Worm (Caenorhabditis elegans) whole organism, L3 larva: ENCODE data around the gene F42A10.6.
A peak's percentile ranks its signal among the peaks of the same experiment; 100 is the strongest.

Experiments used
- R02D3.7 ChIP-seq: fragments of 150-350 bp; optimal IDR thresholded peaks from 2 replicates; lab custom pipeline; 2014; ENCODE audit warnings: missing biosample characterization, missing genetic modification characterization
- aly-2 ChIP-seq: fragments of 150-350 bp; optimal IDR thresholded peaks from 2 replicates; lab custom pipeline; 2014; ENCODE audit warnings: missing biosample characterization, missing genetic modification characterization
- ama-1 ChIP-seq: fragments of 150-350 bp; optimal IDR thresholded peaks from 2 replicates; lab custom pipeline; 2018
- ceh-16 ChIP-seq: sonication (generic microtip); optimal IDR thresholded peaks from 2 replicates; lab custom pipeline; 2017; ENCODE audit warnings: missing biosample characterization, missing genetic modification characterization
- ceh-82 ChIP-seq: fragments of 150-350 bp; optimal IDR thresholded peaks from 2 replicates; lab custom pipeline; 2014; ENCODE audit warnings: missing biosample characterization, missing genetic modification characterization
- daf-12 ChIP-seq: fragments of 150-350 bp; optimal IDR thresholded peaks from 2 replicates; lab custom pipeline; 2014; ENCODE audit warnings: missing biosample characterization, missing genetic modification reagents, missing genetic modification characterization
- egl-27 ChIP-seq: sonication (generic microtip); optimal IDR thresholded peaks from 4 replicates; lab custom pipeline; 2017; ENCODE audit warnings: missing biosample characterization, missing genetic modification reagents, missing genetic modification characterization
- egl-5 ChIP-seq: fragments of 150-350 bp; optimal IDR thresholded peaks from 2 replicates; lab custom pipeline; 2017; ENCODE audit warnings: missing biosample characterization, missing genetic modification reagents, missing genetic modification characterization, inconsistent platforms
- elt-1 ChIP-seq: fragments of 150-350 bp; optimal IDR thresholded peaks from 2 replicates; lab custom pipeline; 2014; ENCODE audit warnings: missing biosample characterization, missing genetic modification characterization
- elt-2 ChIP-seq: sonication (generic microtip); optimal IDR thresholded peaks from 2 replicates; lab custom pipeline; 2016; ENCODE audit warnings: missing genetic modification reagents, mild to moderate bottlenecking, missing genetic modification characterization, missing compliant biosample characterization
- elt-3 ChIP-seq, 3 experiments: fragments of 150-350 bp in 1 of 3; sonication (generic microtip) in 2 of 3; optimal IDR thresholded peaks; 2 replicates in 2 of 3; 4 replicates in 1 of 3; lab custom pipeline; 2014 to 2017; ENCODE audit warnings: missing biosample characterization in 3 of 3, missing genetic modification characterization in 3 of 3
- fkh-2 ChIP-seq: fragments of 150-350 bp; optimal IDR thresholded peaks from 2 replicates; lab custom pipeline; 2014; ENCODE audit warnings: missing biosample characterization, missing genetic modification reagents, missing genetic modification characterization
- fos-1 ChIP-seq: fragments of 150-350 bp; optimal IDR thresholded peaks from 2 replicates; lab custom pipeline; 2014; ENCODE audit warnings: missing biosample characterization, missing genetic modification characterization
- jun-1 ChIP-seq: fragments of 150-350 bp; optimal IDR thresholded peaks from 2 replicates; lab custom pipeline; 2014; ENCODE audit warnings: missing biosample characterization, missing genetic modification reagents, missing genetic modification characterization
- lin-15B ChIP-seq: fragments of 150-350 bp; optimal IDR thresholded peaks from 2 replicates; lab custom pipeline; 2014; ENCODE audit warnings: missing biosample characterization, missing genetic modification characterization
- lsy-12 ChIP-seq: sonication (generic microtip); optimal IDR thresholded peaks from 2 replicates; lab custom pipeline; 2016; ENCODE audit warnings: mild to moderate bottlenecking, missing genetic modification characterization, missing compliant biosample characterization
- mml-1 ChIP-seq: fragments of 150-350 bp; sonication (generic microtip); optimal IDR thresholded peaks from 3 replicates; lab custom pipeline; 2014; ENCODE audit warnings: missing biosample characterization, missing genetic modification characterization
- nhr-11 ChIP-seq: fragments of 150-350 bp; optimal IDR thresholded peaks from 2 replicates; lab custom pipeline; 2014; ENCODE audit warnings: missing biosample characterization, missing genetic modification characterization
- nhr-237 ChIP-seq: fragments of 150-350 bp; optimal IDR thresholded peaks from 2 replicates; lab custom pipeline; 2014; ENCODE audit warnings: missing biosample characterization, missing genetic modification characterization
- nhr-25 ChIP-seq: sonication (generic microtip); optimal IDR thresholded peaks from 2 replicates; lab custom pipeline; 2017; ENCODE audit warnings: missing biosample characterization, missing genetic modification characterization
- nhr-28 ChIP-seq: fragments of 150-350 bp; optimal IDR thresholded peaks from 2 replicates; lab custom pipeline; 2014; ENCODE audit warnings: missing biosample characterization, missing genetic modification characterization
- nhr-43 ChIP-seq: sonication (generic microtip); optimal IDR thresholded peaks from 2 replicates; lab custom pipeline; 2016; ENCODE audit warnings: mild to moderate bottlenecking, missing genetic modification characterization, missing compliant biosample characterization; ENCODE audit not compliant: poor library complexity, severe bottlenecking
- nhr-67 ChIP-seq: fragments of 150-350 bp; optimal IDR thresholded peaks from 2 replicates; lab custom pipeline; 2014; ENCODE audit warnings: missing biosample characterization, missing genetic modification characterization
- nhr-76 ChIP-seq: fragments of 150-350 bp; sonication (generic microtip); optimal IDR thresholded peaks from 5 replicates; lab custom pipeline; 2014; ENCODE audit warnings: missing biosample characterization, missing genetic modification characterization
- nhr-77 ChIP-seq: fragments of 150-350 bp; optimal IDR thresholded peaks from 2 replicates; lab custom pipeline; 2014; ENCODE audit warnings: missing biosample characterization, missing genetic modification characterization
- pha-4 ChIP-seq: fragments of 150-350 bp; optimal IDR thresholded peaks from 2 replicates; lab custom pipeline; 2014; ENCODE audit warnings: missing biosample characterization, missing genetic modification reagents, missing genetic modification characterization
- pqm-1 ChIP-seq: fragments of 150-350 bp; optimal IDR thresholded peaks from 2 replicates; lab custom pipeline; 2017; ENCODE audit warnings: missing biosample characterization, missing genetic modification characterization, inconsistent platforms
- sea-2 ChIP-seq: fragments of 150-350 bp; sonication (generic microtip); optimal IDR thresholded peaks from 4 replicates; lab custom pipeline; 2014; ENCODE audit warnings: missing biosample characterization, missing genetic modification reagents, missing genetic modification characterization
- skn-1 ChIP-seq: fragments of 150-350 bp; optimal IDR thresholded peaks from 2 replicates; lab custom pipeline; 2014; ENCODE audit warnings: missing biosample characterization, missing genetic modification characterization
- snpc-4 ChIP-seq: fragments of 150-350 bp; optimal IDR thresholded peaks from 2 replicates; lab custom pipeline; 2014; ENCODE audit warnings: missing biosample characterization, missing genetic modification characterization
- tbx-2 ChIP-seq: sonication (generic microtip); optimal IDR thresholded peaks from 2 replicates; lab custom pipeline; 2016; ENCODE audit warnings: mild to moderate bottlenecking, missing genetic modification characterization, missing compliant biosample characterization
- unc-39 ChIP-seq: sonication (generic microtip); optimal IDR thresholded peaks from 4 replicates; lab custom pipeline; 2017; ENCODE audit warnings: missing biosample characterization, missing genetic modification characterization
- unc-62 ChIP-seq: fragments of 150-350 bp; sonication (generic microtip); optimal IDR thresholded peaks from 4 replicates; lab custom pipeline; 2014; ENCODE audit warnings: missing biosample characterization, missing genetic modification reagents, missing genetic modification characterization
- ztf-4 ChIP-seq: fragments of 150-350 bp; optimal IDR thresholded peaks from 2 replicates; lab custom pipeline; 2014; ENCODE audit warnings: missing biosample characterization, missing genetic modification characterization

Gene F42A10.6

ce11 chrIII:6210215-6210822, 33.7 kb upstream of the F42A10.6 start:
- TF ChIP-seq mml-1 (tag; lab: Kevin White, UChicago) (no peak), sea-2 (GFP tag; lab: Kevin White, UChicago) (no peak), R02D3.7 (tag; lab: Kevin White, UChicago) (no peak), nhr-28 (tag; lab: Kevin White, UChicago) (no peak), egl-5 (tag; lab: Kevin White, UChicago) (no peak), nhr-43 (tag; lab: Kevin White, UChicago) (no peak), daf-12 (tag; lab: Kevin White, UChicago) (no peak), elt-3 (tag; optimal IDR thresholded peaks at IDR 0.05; lab: Kevin White, UChicago) (no peak), ceh-82 (no peak), nhr-77 (tag; lab: Kevin White, UChicago) (no peak), nhr-76 (tag; lab: Kevin White, UChicago) (no peak), nhr-11 (tag; lab: Kevin White, UChicago) (no peak), tbx-2 (tag; lab: Kevin White, UChicago) (no peak), snpc-4 (tag; lab: Kevin White, UChicago) (no peak), unc-39 (tag; lab: Kevin White, UChicago) (no peak), nhr-237 (no peak), pqm-1 (tag; lab: Kevin White, UChicago) (no peak)

- no peak for TF ChIP-seq ama-1 (lab: Kevin White, UChicago)
- TF ChIP-seq ztf-4 = no peak
- no peak for TF ChIP-seq nhr-25 (tag; lab: Kevin White, UChicago)
- TF ChIP-seq elt-1 (tag; lab: Kevin White, UChicago) = no peak
- no peak for TF ChIP-seq nhr-11 (tag; lab: Kevin White, UChicago)
- TF ChIP-seq pha-4 = no peak
- TF ChIP-seq jun-1 (tag; lab: Kevin White, UChicago) = no peak
- TF ChIP-seq lin-15B = no peak
- TF ChIP-seq skn-1 (tag; lab: Kevin White, UChicago) = no peak
- TF ChIP-seq nhr-67 (tag; lab: Kevin White, UChicago) = no peak
- TF ChIP-seq fos-1 = no peak
- TF ChIP-seq nhr-237 = no peak
- no peak for TF ChIP-seq elt-2 (tag; lab: Kevin White, UChicago)
- no peak for TF ChIP-seq aly-2 (tag; lab: Kevin White, UChicago)
- no peak for TF ChIP-seq unc-62
- TF ChIP-seq lsy-12 = no peak
- TF ChIP-seq egl-27 (tag; lab: Kevin White, UChicago) = no peak
- no peak for TF ChIP-seq elt-3 (tag; optimal IDR thresholded peaks at IDR 0.05; lab: Kevin White, UChicago)
- no peak for TF ChIP-seq ceh-16 (tag; lab: Kevin White, UChicago)
Measured at ce11 chrIII:6208984-6209383, 32.3 kb upstream of the F42A10.6 start, which contains the start of gene C23G10.1. Gene C23G10.1 (plus strand): TSS chrIII:6209284.

- no peak for TF ChIP-seq fos-1
- TF ChIP-seq nhr-25 (tag; lab: Kevin White, UChicago) = peak; percentile 28
- TF ChIP-seq elt-2 (tag; lab: Kevin White, UChicago) = peak; percentile 18
Measured at ce11 chrIII:6207881-6208280, 31.2 kb upstream of the F42A10.6 start, which contains the start of gene C23G10.2. Gene C23G10.2 (plus strand): TSS chrIII:6208064.

ce11 chrIII:6207046-6207445, 30.4 kb upstream of the F42A10.6 start:
- TF ChIP-seq fkh-2 (tag; lab: Kevin White, UChicago) (no peak), jun-1 (tag; lab: Kevin White, UChicago) (no peak), pqm-1 (tag; lab: Kevin White, UChicago) (no peak), nhr-11 (tag; lab: Kevin White, UChicago) (no peak), ceh-82 (no peak), elt-2 (tag; lab: Kevin White, UChicago) (no peak)
